Worm (Caenorhabditis elegans) whole organism, late embryonic: Measurements from ENCODE around the gene R09E10.2.

ENCODE experiments used
- elt-2 ChIP-seq: sonication (generic microtip); optimal IDR thresholded peaks from 2 replicates; lab custom pipeline; 2016; ENCODE audit warnings: missing genetic modification reagents, missing genetic modification characterization, missing compliant biosample characterization
- fkh-10 ChIP-seq: fragments of 150-350 bp; optimal IDR thresholded peaks from 2 replicates; lab custom pipeline; 2014; ENCODE audit warnings: missing biosample characterization, missing genetic modification reagents, missing genetic modification characterization
- hlh-15 ChIP-seq: sonication (generic microtip); optimal IDR thresholded peaks from 2 replicates; lab custom pipeline; 2016; ENCODE audit warnings: missing genetic modification characterization, missing compliant biosample characterization
- nhr-11 ChIP-seq: fragments of 150-350 bp; optimal IDR thresholded peaks from 2 replicates; lab custom pipeline; 2014; ENCODE audit warnings: missing biosample characterization, missing genetic modification characterization
- pax-1 ChIP-seq: fragments of 150-350 bp; optimal IDR thresholded peaks from 2 replicates; lab custom pipeline; 2014; ENCODE audit warnings: missing biosample characterization, missing genetic modification characterization

ce11 chrIV:10284194-10284910 lies 33.7 kb downstream of the R09E10.2 start, which contains the start of gene rad-51:
- TF ChIP-seq elt-2 (tag; lab: Kevin White, UChicago), result no peak
- TF ChIP-seq fkh-10 (GFP tag; lab: Kevin White, UChicago), result no peak
- TF ChIP-seq nhr-11 (tag; lab: Kevin White, UChicago), result no peak
- no peak for TF ChIP-seq hlh-15 (tag; lab: Kevin White, UChicago)
- TF ChIP-seq pax-1 (tag; lab: Kevin White, UChicago), result no peak
